Worm (Caenorhabditis elegans) whole organism, young adult: Measurements from ENCODE around the gene C08H9.16.

Experiments used
- B0019.2 ChIP-seq: fragments of 200-800 bp; sonication (Bioruptor generic); conservative IDR thresholded peaks from 2 replicates; pipeline ENCODE4 v1.3.6; 2022; ENCODE audit warnings: missing genetic modification reagents, missing genetic modification characterization, missing compliant biosample characterization
- F37B4.10 ChIP-seq: fragments of 200-800 bp; sonication (Bioruptor generic); IDR thresholded peaks from 2 replicates; pipeline ENCODE4 v1.3.6; 2022; ENCODE audit warnings: missing genetic modification characterization, missing compliant biosample characterization
- F57C9.4 ChIP-seq: sonication (generic microtip); optimal IDR thresholded peaks from 2 replicates; lab custom pipeline; 2017; ENCODE audit warnings: mild to moderate bottlenecking, missing genetic modification characterization, missing compliant biosample characterization
- K12H6.12 ChIP-seq: fragments of 200-800 bp; sonication (Bioruptor generic); optimal IDR thresholded peaks from 2 replicates; lab custom pipeline; 2018; ENCODE audit warnings: mild to moderate bottlenecking, missing genetic modification characterization, missing compliant biosample characterization
- T07F8.4 ChIP-seq: sonication (generic microtip); optimal IDR thresholded peaks from 2 replicates; lab custom pipeline; 2016; ENCODE audit warnings: mild to moderate bottlenecking, missing genetic modification characterization, moderate library complexity, missing compliant biosample characterization
- Y53G8AR.9 ChIP-seq: fragments of 200-800 bp; sonication (Bioruptor generic); conservative IDR thresholded peaks from 2 replicates; pipeline ENCODE4 v1.3.6; 2022; ENCODE audit warnings: missing genetic modification reagents, missing genetic modification characterization, missing compliant biosample characterization
- Y95B8A.8 ChIP-seq: fragments of 200-800 bp; sonication (Bioruptor generic); IDR thresholded peaks from 2 replicates; pipeline ENCODE4 v1.3.6; 2022; ENCODE audit warnings: missing genetic modification reagents, missing genetic modification characterization, missing compliant biosample characterization
- ama-1 ChIP-seq, 3 experiments: fragments of 150-350 bp in 1 of 3; sonication (generic microtip) in 2 of 3; optimal IDR thresholded peaks; 2 replicates each; lab custom pipeline; 2014 to 2018; ENCODE audit warnings: missing biosample characterization in 2 of 3, missing genetic modification characterization in 2 of 3, missing genetic modification reagents in 2 of 3
- attf-3 ChIP-seq: fragments of 200-800 bp; sonication (Bioruptor generic); conservative IDR thresholded peaks from 2 replicates; pipeline ENCODE4 v1.3.6; 2022; ENCODE audit warnings: missing genetic modification reagents, missing genetic modification characterization, missing compliant biosample characterization
- bed-1 ChIP-seq: fragments of 200-800 bp; sonication (Bioruptor generic); IDR thresholded peaks from 2 replicates; pipeline ENCODE4 v1.3.6; 2022; ENCODE audit warnings: missing genetic modification reagents, missing genetic modification characterization, missing compliant biosample characterization
- cebp-1 ChIP-seq, 2 experiments: fragments of 200-800 bp in 1 of 2; sonication (Bioruptor generic) in 1 of 2; sonication (generic microtip) in 1 of 2; IDR thresholded peaks in 1 of 2; optimal IDR thresholded peaks in 1 of 2; 2 replicates each; pipeline versions ENCODE4 v1.3.6 to Lab custom; 2017 to 2022; ENCODE audit warnings: missing compliant biosample characterization in 2 of 2, missing genetic modification characterization in 2 of 2, mild to moderate bottlenecking in 1 of 2, missing genetic modification reagents in 1 of 2, moderate library complexity in 1 of 2
- ceh-100 ChIP-seq: fragments of 200-800 bp; sonication (Bioruptor generic); IDR thresholded peaks from 2 replicates; pipeline ENCODE4 v1.3.6; 2022; ENCODE audit warnings: missing genetic modification reagents, missing genetic modification characterization, missing compliant biosample characterization
- dpff-1 ChIP-seq: sonication (generic microtip); optimal IDR thresholded peaks from 2 replicates; lab custom pipeline; 2017; ENCODE audit warnings: mild to moderate bottlenecking, missing genetic modification characterization, missing compliant biosample characterization
- egl-18 ChIP-seq: fragments of 200-800 bp; sonication (Bioruptor generic); IDR thresholded peaks from 2 replicates; pipeline ENCODE4 v1.3.6; 2022; ENCODE audit warnings: missing genetic modification reagents, missing genetic modification characterization, missing compliant biosample characterization
- ets-4 ChIP-seq: fragments of 200-800 bp; sonication (Bioruptor generic); optimal IDR thresholded peaks from 2 replicates; lab custom pipeline; 2018; ENCODE audit warnings: mild to moderate bottlenecking, missing genetic modification characterization, missing compliant biosample characterization
- hmg-1.2 ChIP-seq: fragments of 200-800 bp; sonication (Bioruptor generic); IDR thresholded peaks from 2 replicates; pipeline ENCODE4 v1.3.6; 2022; ENCODE audit warnings: missing genetic modification reagents, missing genetic modification characterization, missing compliant biosample characterization
- hmg-20 ChIP-seq: fragments of 200-800 bp; sonication (Bioruptor generic); IDR thresholded peaks from 2 replicates; pipeline ENCODE4 v1.3.6; 2022; ENCODE audit warnings: missing genetic modification reagents, missing genetic modification characterization, missing compliant biosample characterization
- lag-1 ChIP-seq: fragments of 200-800 bp; sonication (Bioruptor generic); IDR thresholded peaks from 2 replicates; pipeline ENCODE4 v1.3.6; 2022; ENCODE audit warnings: missing genetic modification reagents, missing genetic modification characterization, missing compliant biosample characterization
- let-526 ChIP-seq: fragments of 200-800 bp; sonication (Bioruptor generic); IDR thresholded peaks from 2 replicates; pipeline ENCODE4 v1.3.6; 2022; ENCODE audit warnings: missing genetic modification reagents, missing genetic modification characterization, missing compliant biosample characterization
- let-607 ChIP-seq, 2 experiments: fragments of 200-800 bp in 1 of 2; sonication (Bioruptor generic) in 1 of 2; sonication (generic microtip) in 1 of 2; optimal IDR thresholded peaks; 2 replicates each; lab custom pipeline; 2016 to 2018; ENCODE audit warnings: mild to moderate bottlenecking in 2 of 2, missing compliant biosample characterization in 2 of 2, missing genetic modification characterization in 2 of 2, moderate library complexity in 2 of 2, missing genotype in 1 of 2
- lin-35 ChIP-seq, 3 experiments: fragments of 150-350 bp in 2 of 3; sonication (generic microtip) in 1 of 3; optimal IDR thresholded peaks; 2 replicates each; lab custom pipeline; 2014 to 2018; ENCODE audit warnings: missing biosample characterization in 3 of 3, missing genetic modification characterization in 3 of 3, missing genetic modification reagents in 3 of 3
- lin-54 ChIP-seq: fragments of 200-800 bp; sonication (Bioruptor generic); optimal IDR thresholded peaks from 2 replicates; lab custom pipeline; 2018; ENCODE audit warnings: mild to moderate bottlenecking, missing genetic modification characterization, missing compliant biosample characterization
- lir-1 ChIP-seq: fragments of 200-800 bp; sonication (Bioruptor generic); conservative IDR thresholded peaks from 2 replicates; pipeline ENCODE4 v1.3.6; 2022; ENCODE audit warnings: missing genetic modification reagents, missing genetic modification characterization, missing compliant biosample characterization
- lsl-1 ChIP-seq: fragments of 200-800 bp; sonication (Bioruptor generic); optimal IDR thresholded peaks from 2 replicates; lab custom pipeline; 2018; ENCODE audit warnings: mild to moderate bottlenecking, missing genetic modification characterization, moderate library complexity, missing compliant biosample characterization
- madf-8 ChIP-seq: fragments of 200-800 bp; sonication (Bioruptor generic); conservative IDR thresholded peaks from 2 replicates; pipeline ENCODE4 v1.3.6; 2022; ENCODE audit warnings: missing genetic modification reagents, missing genetic modification characterization, missing compliant biosample characterization
- mel-28 ChIP-seq: sonication (generic microtip); optimal IDR thresholded peaks from 2 replicates; lab custom pipeline; 2016; ENCODE audit warnings: borderline replicate concordance, mild to moderate bottlenecking, missing genetic modification characterization, missing compliant biosample characterization
- mxl-1 ChIP-seq: sonication (generic microtip); optimal IDR thresholded peaks from 2 replicates; lab custom pipeline; 2016; ENCODE audit warnings: missing genetic modification characterization, missing compliant biosample characterization
- nfya-1 ChIP-seq: sonication (generic microtip); optimal IDR thresholded peaks from 2 replicates; lab custom pipeline; 2017; ENCODE audit warnings: antibody characterized with exemption, missing compliant biosample characterization, missing genetic modification characterization, borderline replicate concordance; ENCODE audit not compliant: insufficient read depth
- nfya-2 ChIP-seq: fragments of 200-800 bp; sonication (Bioruptor generic); IDR thresholded peaks from 2 replicates; pipeline ENCODE4 v1.3.6; 2022; ENCODE audit warnings: missing genetic modification reagents, missing genetic modification characterization, missing compliant biosample characterization
- nfyb-1 ChIP-seq: fragments of 200-800 bp; sonication (Bioruptor generic); IDR thresholded peaks from 2 replicates; pipeline ENCODE4 v1.3.6; 2022; ENCODE audit warnings: missing genetic modification reagents, missing genetic modification characterization, missing compliant biosample characterization
- nhr-80 ChIP-seq: sonication (generic microtip); optimal IDR thresholded peaks from 2 replicates; lab custom pipeline; 2016; ENCODE audit warnings: missing genetic modification characterization, missing compliant biosample characterization
- pha-4 ChIP-seq: fragments of 150-350 bp; sonication (generic microtip); optimal IDR thresholded peaks from 2 replicates; lab custom pipeline; 2014; ENCODE audit warnings: missing biosample characterization, missing genetic modification reagents, missing genetic modification characterization
- rcor-1 ChIP-seq: fragments of 200-800 bp; sonication (Bioruptor generic); IDR thresholded peaks from 2 replicates; pipeline ENCODE4 v1.3.6; 2022; ENCODE audit warnings: missing genetic modification reagents, missing genetic modification characterization, missing compliant biosample characterization
- rec-8 ChIP-seq, 2 experiments: sonication (generic microtip); optimal IDR thresholded peaks; 2 replicates each; lab custom pipeline; 2016; ENCODE audit warnings: mild to moderate bottlenecking in 2 of 2, missing genetic modification characterization in 2 of 2, missing genetic modification reagents in 2 of 2, missing genotype in 2 of 2, missing biosample characterization in 1 of 2, missing compliant biosample characterization in 1 of 2, moderate library complexity in 1 of 2
- repo-1 ChIP-seq: sonication (generic microtip); optimal IDR thresholded peaks from 2 replicates; lab custom pipeline; 2017; ENCODE audit warnings: mild to moderate bottlenecking, missing genetic modification characterization, missing compliant biosample characterization
- snpc-1.1 ChIP-seq: sonication (generic microtip); optimal IDR thresholded peaks from 2 replicates; lab custom pipeline; 2017; ENCODE audit warnings: missing genetic modification characterization, mild to moderate bottlenecking, missing compliant biosample characterization, antibody characterized with exemption, moderate library complexity, missing genotype, missing genetic modification reagents; ENCODE audit not compliant: insufficient read depth
- sptf-2 ChIP-seq: fragments of 200-800 bp; sonication (Bioruptor generic); optimal IDR thresholded peaks from 2 replicates; lab custom pipeline; 2018; ENCODE audit warnings: mild to moderate bottlenecking, missing genetic modification characterization, missing compliant biosample characterization
- tbp1 ChIP-seq: fragments of 200-800 bp; sonication (Bioruptor generic); optimal IDR thresholded peaks from 2 replicates; lab custom pipeline; 2018; ENCODE audit warnings: mild to moderate bottlenecking, missing genetic modification characterization, missing compliant biosample characterization
- xnd-1 ChIP-seq: sonication (generic microtip); optimal IDR thresholded peaks from 2 replicates; lab custom pipeline; 2016; ENCODE audit warnings: missing genotype, missing genetic modification reagents, missing genetic modification characterization, missing compliant biosample characterization
- zfh-2 ChIP-seq: fragments of 200-800 bp; sonication (Bioruptor generic); conservative IDR thresholded peaks from 2 replicates; pipeline ENCODE4 v1.3.6; 2022; ENCODE audit warnings: missing genetic modification reagents, missing genetic modification characterization, missing compliant biosample characterization
- ztf-3 ChIP-seq: fragments of 200-800 bp; sonication (Bioruptor generic); optimal IDR thresholded peaks from 2 replicates; lab custom pipeline; 2018; ENCODE audit warnings: mild to moderate bottlenecking, missing genetic modification characterization, missing compliant biosample characterization
- ztf-6 ChIP-seq: fragments of 200-800 bp; sonication (Bioruptor generic); IDR thresholded peaks from 2 replicates; pipeline ENCODE4 v1.3.6; 2022; ENCODE audit warnings: missing genetic modification reagents, missing genetic modification characterization, missing compliant biosample characterization

The C08H9.16 gene

ce11 chrII:9857791-9858190 lies 34.8 kb upstream of the C08H9.16 start, which contains the start of gene chil-6:
Gene chil-6 (minus strand): TSS chrII:9857891.
- TF ChIP-seq mel-28 (tag; lab: Kevin White, UChicago): no peak
- TF ChIP-seq ztf-6 (GFP tag; lab: Robert Waterston, UW): no peak
- TF ChIP-seq ztf-3: no peak
- TF ChIP-seq pha-4 (tag; lab: Kevin White, UChicago): no peak
- no peak for TF ChIP-seq cebp-1 (GFP tag; IDR thresholded peaks at IDR 0.05; lab: Robert Waterston, UW)
- no peak for TF ChIP-seq cebp-1 (tag; optimal IDR thresholded peaks at IDR 0.05; lab: Kevin White, UChicago)
- TF ChIP-seq zfh-2 (GFP tag; lab: Robert Waterston, UW): no peak
- no peak for TF ChIP-seq egl-18
- TF ChIP-seq mxl-1 (tag; lab: Kevin White, UChicago): no peak
- no peak for TF ChIP-seq B0019.2 (GFP tag; lab: Robert Waterston, UW)
- no peak for TF ChIP-seq T07F8.4 (tag; lab: Kevin White, UChicago)
- TF ChIP-seq hmg-1.2 (GFP tag; lab: Robert Waterston, UW): no peak
- TF ChIP-seq sptf-2 (GFP tag; lab: Kevin White, UChicago): no peak
- TF ChIP-seq Y53G8AR.9 (GFP tag; lab: Robert Waterston, UW): no peak
- TF ChIP-seq repo-1: no peak
- TF ChIP-seq lin-54: no peak
- no peak for TF ChIP-seq let-526 (GFP tag; lab: Robert Waterston, UW)
- TF ChIP-seq hmg-20 (GFP tag; lab: Robert Waterston, UW): no peak
- no peak for TF ChIP-seq let-607 (tag; optimal IDR thresholded peaks at IDR 0.05; lab: Kevin White, UChicago)
- no peak for TF ChIP-seq lir-1 (GFP tag; lab: Robert Waterston, UW)

DNA sequence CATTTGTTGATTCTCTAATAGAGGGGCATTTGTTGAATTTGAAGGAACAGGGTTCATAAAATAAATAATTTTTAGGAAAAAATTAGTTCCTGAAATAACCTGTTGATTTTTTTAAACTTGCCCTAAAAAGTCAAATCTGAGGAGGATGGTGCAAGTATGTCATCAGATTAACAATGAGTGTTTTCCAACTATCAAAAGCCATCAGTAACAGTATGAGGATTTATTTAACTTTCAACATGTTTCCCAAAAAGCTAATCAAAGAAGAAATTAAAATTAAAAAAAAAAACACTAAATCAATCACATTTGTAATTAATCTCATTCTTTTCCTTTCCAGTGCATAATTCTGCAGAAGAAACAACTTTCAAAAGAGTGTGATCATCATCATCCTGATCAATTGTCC lies 33.0 kb upstream of the C08H9.16 start, which contains the start of gene chil-5:
Gene chil-5 (minus strand): TSS at position 101 of the 400 bp plus-strand sequence.
- no peak for TF ChIP-seq nfyb-1 (GFP tag; lab: Robert Waterston, UW)
- no peak for TF ChIP-seq attf-3 (GFP tag; lab: Robert Waterston, UW)
- no peak for TF ChIP-seq rcor-1 (GFP tag; lab: Robert Waterston, UW)
- no peak for TF ChIP-seq F57C9.4 (tag; lab: Kevin White, UChicago)
- TF ChIP-seq dpff-1 (tag; lab: Kevin White, UChicago): no peak
- TF ChIP-seq tbp1 (GFP tag; lab: Kevin White, UChicago): no peak
- no peak for TF ChIP-seq hmg-20 (GFP tag; lab: Robert Waterston, UW)
- no peak for TF ChIP-seq F37B4.10
- TF ChIP-seq lag-1 (GFP tag; lab: Robert Waterston, UW): no peak
- TF ChIP-seq lsl-1 (GFP tag; lab: Kevin White, UChicago): no peak
- no peak for TF ChIP-seq Y95B8A.8
- TF ChIP-seq lin-35 (GFP tag; optimal IDR thresholded peaks at IDR 0.05; lab: Kevin White, UChicago): no peak
- no peak for TF ChIP-seq ztf-6 (GFP tag; lab: Robert Waterston, UW)
- no peak for TF ChIP-seq ets-4 (GFP tag; lab: Kevin White, UChicago)
- TF ChIP-seq nhr-80: no peak
- no peak for TF ChIP-seq ceh-100 (GFP tag; lab: Robert Waterston, UW)
- no peak for TF ChIP-seq nfya-2
- no peak for TF ChIP-seq ama-1 (optimal IDR thresholded peaks at IDR 0.05; lab: Kevin White, UChicago)
- TF ChIP-seq ama-1 (GFP tag; optimal IDR thresholded peaks at IDR 0.05; lab: Kevin White, UChicago): no peak
- no peak for TF ChIP-seq bed-1 (GFP tag; lab: Robert Waterston, UW)

ce11 chrII:9861394-9861793 lies 31.2 kb upstream of the C08H9.16 start, which contains the start of gene chil-3:
Gene chil-3 (minus strand): TSS chrII:9861494.
- TF ChIP-seq rec-8 (tag; optimal IDR thresholded peaks at IDR 0.05; lab: Kevin White, UChicago) (no peak), nfya-1 (tag; lab: Kevin White, UChicago) (no peak), egl-18 (no peak), nfya-2 (no peak), K12H6.12 (tag; lab: Kevin White, UChicago) (no peak), pha-4 (tag; lab: Kevin White, UChicago) (no peak), snpc-1.1 (no peak), xnd-1 (tag; lab: Kevin White, UChicago) (no peak), madf-8 (GFP tag; lab: Robert Waterston, UW) (no peak)
